Fruit fly (Drosophila melanogaster) whole organism, prepupa: Measurements from ENCODE around the gene CG13731.

Experiments
- Gug ChIP-seq: fragments of 200-800 bp; sonication (Bioruptor generic); IDR thresholded peaks from 2 replicates; pipeline ENCODE4 v1.3.6; 2022; ENCODE audit warnings: missing biosample characterization, missing genetic modification characterization
- eg ChIP-seq: fragments of 200-800 bp; sonication (Bioruptor generic); IDR thresholded peaks from 3 replicates; pipeline ENCODE4 v1.3.6; 2022; ENCODE audit warnings: missing biosample characterization, missing genetic modification characterization
- ss ChIP-seq, 2 experiments: fragments of 200-800 bp; sonication (Bioruptor generic); optimal IDR thresholded peaks; 2 replicates in 1 of 2; 3 replicates in 1 of 2; lab custom pipeline; 2017 to 2018; ENCODE audit warnings: mild to moderate bottlenecking in 2 of 2, missing biosample characterization in 2 of 2, missing genetic modification characterization in 2 of 2, moderate library complexity in 1 of 2

DNA sequence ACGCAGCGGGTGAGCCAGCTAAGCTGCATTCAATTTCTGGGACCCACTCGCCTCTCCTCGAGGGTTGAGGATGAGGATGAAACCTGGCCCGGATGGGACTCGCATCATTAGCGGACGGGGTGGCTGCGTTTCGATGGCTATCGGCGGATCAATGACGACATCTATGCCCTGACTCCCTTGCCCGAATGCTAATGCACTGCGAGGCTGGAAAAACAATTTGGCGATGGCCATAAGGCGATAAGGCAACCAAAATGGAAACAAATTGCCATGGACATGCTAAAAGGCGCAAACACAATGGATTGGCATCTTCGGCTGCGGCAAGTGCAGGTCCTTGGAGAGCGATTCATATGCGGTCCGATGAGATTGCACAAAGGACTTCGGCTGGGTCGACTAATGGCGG lies 25.8 kb downstream of the CG13731 start:
- TF ChIP-seq ss (GFP tag; optimal IDR thresholded peaks at IDR 0.05; lab: Kevin White, UChicago): no peak
- TF ChIP-seq Gug (GFP tag; lab: Robert Waterston, UW): no peak
- TF ChIP-seq eg (GFP tag; lab: Robert Waterston, UW): no peak
